Fruit fly (Drosophila melanogaster): ENCODE measurements around the gene CG32645.

Gene CG32645

DNA sequence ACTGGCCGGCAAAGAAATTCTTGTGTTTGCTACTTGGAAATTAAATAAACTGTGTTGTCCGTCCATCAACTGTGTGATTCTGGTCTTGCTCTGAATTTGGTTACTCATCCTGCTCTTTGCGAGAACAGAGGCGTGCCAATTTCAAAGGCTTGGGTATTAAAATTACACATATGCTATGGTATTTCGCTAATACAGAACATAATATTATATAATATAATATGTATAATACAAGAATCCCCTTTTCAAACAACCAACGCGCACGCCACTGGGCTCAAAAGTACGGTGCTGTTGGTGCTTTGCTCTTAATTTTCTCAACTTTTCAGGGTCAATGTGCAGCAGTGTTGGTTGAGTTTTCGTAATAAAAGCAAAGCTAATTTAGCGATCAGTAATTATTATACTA is 39.1 kb upstream of the CG32645 start:
- no peak for TF ChIP-seq CG12768 (GFP tag; optimal IDR thresholded peaks at IDR 0.05)
- peak; percentile 16 for TF ChIP-seq CG14711 (tag; optimal IDR thresholded peaks at IDR 0.05)
- TF ChIP-seq Clk (GFP tag; optimal IDR thresholded peaks at IDR 0.05): no peak
- TF ChIP-seq toe (GFP tag; optimal IDR thresholded peaks at IDR 0.05): no peak
- TF ChIP-seq cnc (optimal IDR thresholded peaks at IDR 0.05): no peak
- no peak for TF ChIP-seq bab1 (GFP tag; optimal IDR thresholded peaks at IDR 0.05)
- TF ChIP-seq ovo (GFP tag; optimal IDR thresholded peaks at IDR 0.05): no peak
- no peak for TF ChIP-seq Mnt (GFP tag; optimal IDR thresholded peaks at IDR 0.05)
- peak; percentile 22 for TF ChIP-seq CG33017 (tag; optimal IDR thresholded peaks at IDR 0.05)
- no peak for TF ChIP-seq Crg-1 (GFP tag; optimal IDR thresholded peaks at IDR 0.05)
- TF ChIP-seq kay (GFP tag; ENCODE audit: borderline replicate concordance): no peak
- peak; percentile 20 for TF ChIP-seq CG7101 (tag; optimal IDR thresholded peaks at IDR 0.05)
- TF ChIP-seq tj (GFP tag; optimal IDR thresholded peaks at IDR 0.05): no peak
- no peak for TF ChIP-seq CG7045 (GFP tag; optimal IDR thresholded peaks at IDR 0.05)
- TF ChIP-seq cic (GFP tag; optimal IDR thresholded peaks at IDR 0.05): no peak

DNA sequence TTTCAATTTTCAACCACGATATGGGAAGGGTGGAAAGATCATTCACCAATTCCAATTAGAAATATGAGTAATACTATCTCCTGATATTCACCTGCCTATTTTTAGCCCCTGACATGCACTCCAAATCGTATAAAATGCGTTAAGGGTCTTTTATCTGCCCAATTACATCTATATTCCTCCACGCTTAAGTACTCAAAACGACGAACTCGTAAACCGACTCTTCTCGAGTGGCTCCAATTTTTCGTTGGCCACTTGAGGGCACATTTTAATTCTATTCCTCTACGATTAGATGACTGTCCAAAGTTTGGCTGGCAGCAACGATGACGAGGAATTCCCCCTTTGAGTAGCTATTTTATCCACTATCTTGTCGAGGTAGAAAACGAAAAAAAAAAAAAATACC is 37.2 kb upstream of the CG32645 start:
- no peak for TF ChIP-seq Mnt (GFP tag; optimal IDR thresholded peaks at IDR 0.05)
- no peak for TF ChIP-seq ovo (GFP tag; optimal IDR thresholded peaks at IDR 0.05)
- no peak for TF ChIP-seq toe (GFP tag; optimal IDR thresholded peaks at IDR 0.05)
- no peak for TF ChIP-seq tj (GFP tag; optimal IDR thresholded peaks at IDR 0.05)

DNA sequence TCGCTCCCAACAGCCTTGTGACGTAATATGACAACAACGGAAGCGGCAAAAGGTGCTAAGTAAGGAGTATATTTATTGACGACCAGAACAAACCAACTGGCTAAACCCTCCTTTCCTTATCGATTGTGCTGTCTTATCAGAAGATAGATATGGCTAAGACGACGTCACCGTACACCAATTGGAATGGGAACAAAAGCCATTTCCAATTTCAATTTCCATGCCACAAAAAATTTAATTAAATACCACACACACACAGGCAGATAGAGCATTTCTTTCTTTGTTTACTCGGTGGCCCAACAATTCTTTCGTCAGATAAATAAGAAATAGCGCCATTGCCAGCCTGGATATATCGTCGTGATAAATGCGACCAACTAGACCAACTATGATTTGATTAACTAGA is 34.4 kb upstream of the CG32645 start:
- TF ChIP-seq CG12768 (GFP tag; optimal IDR thresholded peaks at IDR 0.05) (no peak), Mnt (GFP tag; optimal IDR thresholded peaks at IDR 0.05) (peak; percentile 0)

DNA sequence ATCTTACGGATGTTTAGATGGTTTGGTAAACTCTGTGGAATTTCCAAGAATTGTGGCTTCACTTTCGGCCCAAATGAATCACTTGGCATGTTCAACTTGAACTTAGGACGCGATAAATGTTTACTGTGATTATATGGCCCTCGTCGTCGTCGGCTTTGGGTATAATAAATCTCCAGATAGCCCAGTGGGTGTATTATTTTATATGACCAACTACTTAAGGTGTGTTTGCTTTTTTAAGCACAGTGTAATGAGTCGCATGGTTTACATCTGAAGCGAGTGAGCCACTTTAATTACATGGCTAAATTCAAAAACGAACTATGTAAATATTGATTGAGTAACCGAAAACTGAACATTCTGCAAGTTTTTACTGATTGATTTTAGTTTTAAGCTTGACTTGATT is 33.8 kb upstream of the CG32645 start:
- TF ChIP-seq CG12768 (GFP tag; optimal IDR thresholded peaks at IDR 0.05) (peak; percentile 22), ovo (GFP tag; optimal IDR thresholded peaks at IDR 0.05) (no peak), toe (GFP tag; optimal IDR thresholded peaks at IDR 0.05) (no peak), CG14711 (tag; optimal IDR thresholded peaks at IDR 0.05) (peak; percentile 31), CG5204 (GFP tag; optimal IDR thresholded peaks at IDR 0.05) (no peak), kay (GFP tag; ENCODE audit: borderline replicate concordance) (peak; percentile 65), CG7101 (tag; optimal IDR thresholded peaks at IDR 0.05) (peak; percentile 60), Hr96 (GFP tag; optimal IDR thresholded peaks at IDR 0.05) (no peak), Crg-1 (GFP tag; optimal IDR thresholded peaks at IDR 0.05) (no peak), CG7045 (GFP tag; optimal IDR thresholded peaks at IDR 0.05) (peak; percentile 47), CG33017 (tag; optimal IDR thresholded peaks at IDR 0.05) (peak; percentile 19), CG1620 (GFP tag; optimal IDR thresholded peaks at IDR 0.05) (no peak), pad (GFP tag; optimal IDR thresholded peaks at IDR 0.05) (peak; percentile 21), Mnt (GFP tag; optimal IDR thresholded peaks at IDR 0.05) (peak; percentile 13), tj (GFP tag; optimal IDR thresholded peaks at IDR 0.05) (peak; percentile 9)

DNA sequence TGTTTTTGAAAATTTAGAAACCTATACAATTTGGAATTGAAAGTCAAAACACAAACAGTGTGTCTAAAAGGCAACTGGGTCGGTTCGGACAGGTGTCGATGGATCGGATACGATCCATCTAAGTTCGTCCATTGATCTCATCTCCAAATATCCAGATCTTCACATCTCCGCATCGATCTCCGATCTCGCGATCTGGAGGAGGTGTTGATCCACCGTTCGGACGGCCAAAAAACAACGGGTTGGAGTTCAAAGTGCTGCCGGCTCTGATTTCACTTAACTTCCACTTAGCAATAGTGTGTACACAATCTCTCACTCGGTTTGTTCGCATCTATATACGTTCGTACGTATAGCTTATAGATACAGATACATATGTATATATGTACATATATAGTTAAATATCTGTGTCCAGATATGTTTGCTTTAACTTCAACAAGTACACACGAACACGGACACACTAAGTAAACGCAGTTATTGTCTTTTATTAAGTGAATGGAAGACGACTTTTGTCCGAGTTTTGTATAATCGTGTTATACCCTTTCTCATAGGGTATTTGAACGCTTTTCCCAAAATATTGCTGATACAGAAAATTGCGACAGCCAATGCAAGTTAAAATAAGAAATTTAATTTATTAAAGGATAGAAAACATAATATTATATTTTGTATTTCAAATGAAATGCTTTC is 30.7 kb upstream of the CG32645 start, which contains the start of gene Fer3HCH:
TSS of gene Fer3HCH (minus strand) at position 51 of the 681 bp plus-strand sequence.
- TF ChIP-seq CG11617 (GFP tag; optimal IDR thresholded peaks at IDR 0.05) (no peak), Crg-1 (GFP tag; optimal IDR thresholded peaks at IDR 0.05) (peak; percentile 11), CG14711 (tag; optimal IDR thresholded peaks at IDR 0.05) (peak; percentile 8), CG7101 (tag; optimal IDR thresholded peaks at IDR 0.05) (peak; percentile 39)

DNA sequence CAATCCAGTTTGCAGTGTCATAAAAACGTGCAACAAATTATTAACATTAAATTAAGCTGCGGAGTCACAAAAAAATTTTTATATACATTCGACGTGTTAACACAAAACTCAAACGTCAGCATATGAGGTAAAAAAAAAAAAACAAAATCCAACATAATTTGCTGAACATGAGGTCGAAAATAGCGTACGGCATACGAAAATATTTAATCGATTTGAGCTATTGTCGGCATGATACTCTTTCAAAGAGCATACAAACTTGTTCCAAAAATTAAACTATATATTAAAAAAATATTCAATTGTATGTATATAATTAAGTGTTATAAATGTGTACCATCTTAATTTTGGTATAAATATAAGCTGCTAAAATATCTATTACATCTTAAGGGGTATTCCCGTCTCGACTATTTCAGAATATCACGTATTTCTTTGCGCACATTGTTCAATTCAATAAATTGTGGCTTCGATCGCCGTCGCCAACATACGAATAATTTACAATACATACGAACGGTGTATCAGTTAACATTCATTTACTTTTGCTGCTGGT is 29.3 kb upstream of the CG32645 start:
- TF ChIP-seq CG7101 (tag; optimal IDR thresholded peaks at IDR 0.05) (peak; percentile 36), tj (GFP tag; optimal IDR thresholded peaks at IDR 0.05) (peak; percentile 91), bab1 (GFP tag; optimal IDR thresholded peaks at IDR 0.05) (peak; percentile 90), cnc (optimal IDR thresholded peaks at IDR 0.05) (no peak), CG14711 (tag; optimal IDR thresholded peaks at IDR 0.05) (peak; percentile 67)

DNA sequence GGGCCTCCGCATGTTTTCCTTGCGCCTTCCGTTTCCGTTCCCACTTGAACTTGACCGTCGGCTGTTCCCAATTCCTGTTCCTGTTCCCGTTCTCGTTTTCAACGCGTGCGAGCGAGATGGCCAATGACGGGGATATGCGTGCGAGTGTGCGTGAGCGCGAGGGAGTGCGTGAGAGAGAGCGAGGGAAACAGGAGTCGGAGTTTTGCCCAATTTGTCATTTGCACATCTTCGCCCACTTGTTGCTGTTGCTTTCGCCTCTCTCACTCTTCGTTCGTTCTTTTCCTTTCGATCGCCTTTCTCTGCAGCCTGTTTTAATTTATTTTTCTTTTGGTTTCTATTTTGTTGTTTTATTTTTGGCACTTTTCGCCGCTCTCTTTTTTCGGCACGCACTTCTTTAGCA is 27.2 kb upstream of the CG32645 start:
- TF ChIP-seq cnc (optimal IDR thresholded peaks at IDR 0.05) (no peak), Mnt (GFP tag; optimal IDR thresholded peaks at IDR 0.05) (no peak), CG12768 (GFP tag; optimal IDR thresholded peaks at IDR 0.05) (no peak), pad (GFP tag; optimal IDR thresholded peaks at IDR 0.05) (peak; percentile 18), toe (GFP tag; optimal IDR thresholded peaks at IDR 0.05) (no peak)

Measured in whole organism, adult.